Worm (Caenorhabditis elegans) whole organism, L2 larva: ENCODE data around the gene F30H5.5.

ENCODE experiments used
- lin-13 ChIP-seq: fragments of 150-350 bp; optimal IDR thresholded peaks from 2 replicates; lab custom pipeline; 2014; ENCODE audit warnings: missing biosample characterization, missing genetic modification reagents, missing genetic modification characterization
- mdl-1 ChIP-seq, 2 experiments: fragments of 150-350 bp in 1 of 2; sonication (generic microtip) in 1 of 2; optimal IDR thresholded peaks; 2 replicates each; lab custom pipeline; 2017; ENCODE audit warnings: missing biosample characterization in 2 of 2, missing genetic modification characterization in 2 of 2
- snpc-4 ChIP-seq: fragments of 150-350 bp; optimal IDR thresholded peaks from 2 replicates; lab custom pipeline; 2014; ENCODE audit warnings: missing biosample characterization, missing genetic modification characterization

DNA sequence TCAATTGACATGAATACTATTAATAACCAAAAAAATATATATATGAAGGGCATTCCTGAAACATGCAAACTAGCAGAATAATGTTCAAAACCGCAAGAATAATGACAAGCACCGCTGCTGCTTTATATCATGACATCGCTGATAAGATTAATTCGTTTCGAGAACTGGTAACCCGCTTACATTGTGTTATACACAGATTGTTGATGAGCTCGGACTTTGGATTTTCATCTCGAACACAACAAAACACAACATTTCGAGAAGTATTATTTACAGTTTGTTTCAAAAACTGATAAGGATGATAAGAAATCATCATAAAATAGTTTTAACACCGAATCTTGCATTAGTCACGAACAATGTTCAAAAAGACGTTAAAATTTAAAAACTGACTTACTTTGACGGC lies 42.3 kb downstream of the F30H5.5 start:
- TF ChIP-seq snpc-4 (tag; lab: Kevin White, UChicago) (no peak), lin-13 (GFP tag; lab: Kevin White, UChicago) (no peak), mdl-1 (tag; optimal IDR thresholded peaks at IDR 0.05; lab: Kevin White, UChicago) (no peak)
